Fruit fly (Drosophila melanogaster) Kc167 (cell line): ENCODE data around the gene shd.

Source experiments
- Sin3A ChIP-seq: fragments of >200 bp; optimal IDR thresholded peaks from 2 replicates; lab custom pipeline; 2018; ENCODE audit warnings: missing external identifiers
- insv ChIP-seq: fragments of >200 bp; optimal IDR thresholded peaks from 3 replicates; lab custom pipeline; 2018; ENCODE audit warnings: missing external identifiers

dm6 chr3L:14652554-14652953 is 38.3 kb downstream of the shd start:
- TF ChIP-seq insv (no peak), Sin3A (lab: Kevin White, UChicago) (no peak)
